Fruit fly (Drosophila melanogaster) whole organism, embryonic: ENCODE data around the gene nonA.

ENCODE experiments used
- Ada2b ChIP-seq: fragments of 200-800 bp; sonication (Bioruptor generic); IDR thresholded peaks from 2 replicates; pipeline ENCODE4 v1.3.6; 2022; ENCODE audit warnings: missing biosample characterization, missing genetic modification characterization
- Bdp1 ChIP-seq: fragments of 200-800 bp; sonication (Bioruptor generic); optimal IDR thresholded peaks from 3 replicates; lab custom pipeline; 2016; ENCODE audit warnings: missing biosample characterization, missing genetic modification characterization
- BtbVII ChIP-seq: fragments of 200-800 bp; sonication (Bioruptor generic); optimal IDR thresholded peaks from 3 replicates; lab custom pipeline; 2017; ENCODE audit warnings: missing biosample characterization, mild to moderate bottlenecking, missing genetic modification characterization
- C15 ChIP-seq: fragments of 200-800 bp; sonication (Bioruptor generic); IDR thresholded peaks from 3 replicates; pipeline ENCODE4 v1.3.6; 2022; ENCODE audit warnings: missing biosample characterization, missing genetic modification characterization
- CG11398 ChIP-seq: fragments of 200-800 bp; sonication (Bioruptor generic); optimal IDR thresholded peaks from 2 replicates; lab custom pipeline; 2016; ENCODE audit warnings: missing biosample characterization, missing genetic modification characterization
- CG11696 ChIP-seq: fragments of 200-800 bp; sonication (Bioruptor generic); IDR thresholded peaks from 2 replicates; pipeline ENCODE4 v1.3.6; 2022; ENCODE audit warnings: missing biosample characterization, missing genetic modification characterization
- CG13296 ChIP-seq: fragments of 200-800 bp; sonication (Bioruptor generic); optimal IDR thresholded peaks from 3 replicates; lab custom pipeline; 2018; ENCODE audit warnings: missing biosample characterization, mild to moderate bottlenecking, missing genetic modification characterization
- CG14860 ChIP-seq: fragments of 200-800 bp; sonication (Bioruptor generic); IDR thresholded peaks from 3 replicates; pipeline ENCODE4 v1.3.6; 2022; ENCODE audit warnings: missing biosample characterization, missing genetic modification characterization; ENCODE audit not compliant: partially characterized antibody
- CG14965 ChIP-seq: fragments of 200-800 bp; sonication (Bioruptor generic); optimal IDR thresholded peaks from 2 replicates; lab custom pipeline; 2016; ENCODE audit warnings: missing biosample characterization, missing genetic modification characterization, borderline replicate concordance
- CG1529 ChIP-seq: fragments of 200-800 bp; sonication (Bioruptor generic); optimal IDR thresholded peaks from 3 replicates; lab custom pipeline; 2018; ENCODE audit warnings: missing biosample characterization, missing genetic modification characterization
- CG17912 ChIP-seq: fragments of 200-800 bp; sonication (Bioruptor generic); optimal IDR thresholded peaks from 2 replicates; lab custom pipeline; 2018; ENCODE audit warnings: missing biosample characterization, mild to moderate bottlenecking, missing genetic modification characterization
- CG18262 ChIP-seq: fragments of 200-800 bp; optimal IDR thresholded peaks from 3 replicates; lab custom pipeline; 2019; ENCODE audit warnings: missing biosample characterization, mild to moderate bottlenecking, missing genetic modification characterization, moderate library complexity
- CG2120 ChIP-seq: fragments of 200-800 bp; sonication (Bioruptor generic); optimal IDR thresholded peaks from 3 replicates; lab custom pipeline; 2016; ENCODE audit warnings: missing biosample characterization, missing genetic modification characterization
- CG34422 ChIP-seq: fragments of 200-800 bp; sonication (Bioruptor generic); IDR thresholded peaks from 3 replicates; pipeline ENCODE4 v1.3.6; 2022; ENCODE audit warnings: missing biosample characterization, missing genetic modification characterization
- CG42726 ChIP-seq: fragments of 200-800 bp; sonication (Bioruptor generic); IDR thresholded peaks from 2 replicates; pipeline ENCODE4 v1.3.6; 2022; ENCODE audit warnings: missing biosample characterization, missing genetic modification characterization; ENCODE audit not compliant: partially characterized antibody
- CG4282 ChIP-seq: fragments of 200-800 bp; sonication (Bioruptor generic); optimal IDR thresholded peaks from 2 replicates; lab custom pipeline; 2016; ENCODE audit warnings: missing biosample characterization, missing genetic modification characterization
- CG6813 ChIP-seq: fragments of 200-800 bp; sonication (Bioruptor generic); optimal IDR thresholded peaks from 2 replicates; lab custom pipeline; 2017; ENCODE audit warnings: missing biosample characterization, missing genetic modification characterization, mild to moderate bottlenecking, moderate library complexity, missing genetic modification reagents
- CG7928 ChIP-seq: fragments of 200-800 bp; sonication (Bioruptor generic); optimal IDR thresholded peaks from 2 replicates; lab custom pipeline; 2017; ENCODE audit warnings: missing biosample characterization, mild to moderate bottlenecking, missing genetic modification characterization
- CG7987 ChIP-seq: fragments of 200-800 bp; sonication (Bioruptor generic); optimal IDR thresholded peaks from 2 replicates; lab custom pipeline; 2018; ENCODE audit warnings: missing biosample characterization, mild to moderate bottlenecking, missing genetic modification characterization, moderate library complexity
- CG8089 ChIP-seq: fragments of 200-800 bp; sonication (Bioruptor generic); optimal IDR thresholded peaks from 3 replicates; lab custom pipeline; 2016; ENCODE audit warnings: missing biosample characterization, missing genetic modification characterization
- CG8478 ChIP-seq: fragments of >200 bp; optimal IDR thresholded peaks from 2 replicates; lab custom pipeline; 2018
- Dref ChIP-seq: fragments of 200-800 bp; sonication (Bioruptor generic); IDR thresholded peaks from 2 replicates; pipeline ENCODE4 v1.3.6; 2022; ENCODE audit warnings: missing biosample characterization, missing genetic modification characterization
- Fer3 ChIP-seq: fragments of 200-800 bp; sonication (Bioruptor generic); optimal IDR thresholded peaks from 2 replicates; lab custom pipeline; 2018; ENCODE audit warnings: missing biosample characterization, mild to moderate bottlenecking, missing genetic modification characterization, moderate library complexity
- GATAe ChIP-seq: fragments of 200-800 bp; sonication (Bioruptor generic); conservative IDR thresholded peaks from 2 replicates; pipeline ENCODE4 v1.3.6; 2022; ENCODE audit warnings: missing biosample characterization, missing genetic modification characterization
- Hsf ChIP-seq: fragments of 200-800 bp; sonication (Bioruptor generic); optimal IDR thresholded peaks from 3 replicates; lab custom pipeline; 2016; ENCODE audit warnings: missing biosample characterization, missing genetic modification characterization
- Mad ChIP-seq: fragments of 200-800 bp; sonication (Bioruptor generic); optimal IDR thresholded peaks from 2 replicates; lab custom pipeline; 2016; ENCODE audit warnings: missing biosample characterization, missing genetic modification characterization
- NfI ChIP-seq: fragments of 200-800 bp; sonication (Bioruptor generic); optimal IDR thresholded peaks from 3 replicates; lab custom pipeline; 2018; ENCODE audit warnings: missing biosample characterization, mild to moderate bottlenecking, missing genetic modification characterization, moderate library complexity
- Optix ChIP-seq: fragments of 200-800 bp; sonication (Bioruptor generic); IDR thresholded peaks from 3 replicates; pipeline ENCODE4 v1.3.6; 2022; ENCODE audit warnings: missing biosample characterization, missing genetic modification characterization
- Spps ChIP-seq: fragments of 200-800 bp; sonication (Bioruptor generic); optimal IDR thresholded peaks from 2 replicates; lab custom pipeline; 2018; ENCODE audit warnings: missing biosample characterization, mild to moderate bottlenecking, missing genetic modification characterization
- bsh ChIP-seq, 2 experiments: fragments of 200-800 bp; sonication (Bioruptor generic); optimal IDR thresholded peaks; 2 replicates each; lab custom pipeline; 2017 to 2018; ENCODE audit warnings: mild to moderate bottlenecking in 2 of 2, missing biosample characterization in 2 of 2, missing genetic modification characterization in 2 of 2, moderate library complexity in 1 of 2
- chif ChIP-seq, 2 experiments: fragments of 200-800 bp; sonication (Bioruptor generic); optimal IDR thresholded peaks; 3 replicates each; lab custom pipeline; 2016; ENCODE audit warnings: missing biosample characterization in 2 of 2, missing genetic modification characterization in 2 of 2
- chn ChIP-seq: fragments of 200-800 bp; sonication (Bioruptor generic); optimal IDR thresholded peaks from 2 replicates; lab custom pipeline; 2016; ENCODE audit warnings: missing biosample characterization, missing genetic modification characterization
- dati ChIP-seq: fragments of 200-800 bp; sonication (Bioruptor generic); IDR thresholded peaks from 2 replicates; pipeline ENCODE4 v1.3.6; 2022; ENCODE audit warnings: missing biosample characterization, missing genetic modification characterization
- esg ChIP-seq: fragments of 200-800 bp; sonication (Bioruptor generic); conservative IDR thresholded peaks from 2 replicates; pipeline ENCODE4 v1.3.6; 2022; ENCODE audit warnings: missing biosample characterization, missing genetic modification characterization
- fd64A ChIP-seq: fragments of 200-800 bp; sonication (Bioruptor generic); optimal IDR thresholded peaks from 3 replicates; lab custom pipeline; 2018; ENCODE audit warnings: missing biosample characterization, mild to moderate bottlenecking, missing genetic modification characterization
- fd96Cb ChIP-seq: fragments of 200-800 bp; sonication (Bioruptor generic); optimal IDR thresholded peaks from 2 replicates; lab custom pipeline; 2018; ENCODE audit warnings: missing biosample characterization, mild to moderate bottlenecking, missing genetic modification characterization, moderate library complexity
- fru ChIP-seq: fragments of >200 bp; optimal IDR thresholded peaks from 2 replicates; lab custom pipeline; 2017
- grau ChIP-seq: fragments of 200-800 bp; optimal IDR thresholded peaks from 3 replicates; lab custom pipeline; 2019; ENCODE audit warnings: missing biosample characterization, mild to moderate bottlenecking, missing genetic modification characterization, moderate library complexity
- ind ChIP-seq: fragments of 200-800 bp; sonication (Bioruptor generic); optimal IDR thresholded peaks from 3 replicates; lab custom pipeline; 2016; ENCODE audit warnings: missing biosample characterization, missing genetic modification characterization
- jigr1 ChIP-seq: fragments of 200-800 bp; sonication (Bioruptor generic); IDR thresholded peaks from 3 replicates; pipeline ENCODE4 v1.3.6; 2022; ENCODE audit warnings: missing biosample characterization, missing genetic modification characterization
- jumu ChIP-seq: fragments of 200-800 bp; sonication (Bioruptor generic); optimal IDR thresholded peaks from 3 replicates; lab custom pipeline; 2016; ENCODE audit warnings: missing biosample characterization, missing genetic modification characterization
- ken ChIP-seq: fragments of 200-800 bp; sonication (Bioruptor generic); IDR thresholded peaks from 3 replicates; pipeline ENCODE4 v1.3.6; 2022; ENCODE audit warnings: missing biosample characterization, missing genetic modification characterization
- lilli ChIP-seq: fragments of 200-800 bp; sonication (Bioruptor generic); optimal IDR thresholded peaks from 3 replicates; lab custom pipeline; 2016; ENCODE audit warnings: missing biosample characterization, missing genetic modification characterization
- mld ChIP-seq: fragments of 200-800 bp; sonication (Bioruptor generic); IDR thresholded peaks from 3 replicates; pipeline ENCODE4 v1.3.6; 2022; ENCODE audit warnings: missing biosample characterization, missing genetic modification characterization; ENCODE audit not compliant: partially characterized antibody
- org-1 ChIP-seq: fragments of 200-800 bp; sonication (Bioruptor generic); optimal IDR thresholded peaks from 2 replicates; lab custom pipeline; 2017; ENCODE audit warnings: missing biosample characterization, missing genetic modification characterization
- pan ChIP-seq, 4 experiments: fragments of >200 bp in 3 of 4; fragments of 200-800 bp in 1 of 4; sonication (Bioruptor generic) in 1 of 4; optimal IDR thresholded peaks in 3 of 4; IDR thresholded peaks in 1 of 4; 2 replicates each; pipeline versions ENCODE4 v1.3.6 to Lab custom; 2017 to 2022; ENCODE audit warnings: missing biosample characterization in 2 of 4, missing genetic modification characterization in 2 of 4, mixed read lengths in 1 of 4
- stc ChIP-seq: fragments of 200-800 bp; sonication (Bioruptor generic); IDR thresholded peaks from 2 replicates; pipeline ENCODE4 v1.3.6; 2022; ENCODE audit warnings: missing biosample characterization, missing genetic modification characterization
- tgo ChIP-seq: fragments of 200-800 bp; sonication (Bioruptor generic); IDR thresholded peaks from 3 replicates; pipeline ENCODE4 v1.3.6; 2022; ENCODE audit warnings: missing biosample characterization, missing genetic modification characterization
- tx ChIP-seq: fragments of 200-800 bp; sonication (Bioruptor generic); optimal IDR thresholded peaks from 2 replicates; lab custom pipeline; 2016; ENCODE audit warnings: missing biosample characterization, missing genetic modification characterization
- wek ChIP-seq: fragments of 200-800 bp; sonication (Bioruptor generic); optimal IDR thresholded peaks from 3 replicates; lab custom pipeline; 2018; ENCODE audit warnings: missing biosample characterization, mild to moderate bottlenecking, missing genetic modification characterization, moderate library complexity
- zf30C ChIP-seq: fragments of 200-800 bp; sonication (Bioruptor generic); optimal IDR thresholded peaks from 3 replicates; lab custom pipeline; 2018; ENCODE audit warnings: missing biosample characterization, mild to moderate bottlenecking, missing genetic modification characterization

The nonA gene

dm6 chrX:16391397-16391796 is 30.0 kb downstream of the nonA start, which contains the start of the genes TH1 and mei-41 (continued):
- TF ChIP-seq tx (GFP tag; lab: Kevin White, UChicago) (peak; percentile 21), CG7928 (no peak), jigr1 (GFP tag; lab: Robert Waterston, UW) (peak; percentile 90), CG14965 (no peak), C15 (GFP tag; lab: Robert Waterston, UW) (peak; percentile 78; the same call in 1 of the 3 replicates), Bdp1 (GFP tag; lab: Kevin White, UChicago) (peak; percentile 48), jumu (GFP tag; lab: Kevin White, UChicago) (peak; percentile 53), pan (optimal IDR thresholded peaks at IDR 0.05; lab: Kevin White, UChicago) (no peak), pan (GFP tag; optimal IDR thresholded peaks at IDR 0.05 in 1 of 2, IDR thresholded peaks at IDR 0.05 in 1 of 2) (peak in 1 of 2 experiments; percentile 96), esg (peak; percentile 95), dati (GFP tag; lab: Robert Waterston, UW) (peak; percentile 90), CG14860 (GFP tag; lab: Robert Waterston, UW) (0 out of 3 replicates have a peak, but pooled peaks have one; percentile 21), org-1 (GFP tag; lab: Kevin White, UChicago) (peak; percentile 60), CG11696 (GFP tag; lab: Robert Waterston, UW) (peak; percentile 84), mld (GFP tag; lab: Robert Waterston, UW) (no peak), wek (GFP tag; lab: Kevin White, UChicago) (no peak), NfI (GFP tag; lab: Kevin White, UChicago) (peak; percentile 85), fru (lab: Kevin White, UChicago) (no peak), CG34422 (GFP tag; lab: Robert Waterston, UW) (peak; percentile 98), CG18262 (tag; lab: Kevin White, UChicago) (no peak), chif (GFP tag; optimal IDR thresholded peaks at IDR 0.05; lab: Kevin White, UChicago) (peak in 1 of 2 experiments; percentile 52), Dref (GFP tag; lab: Robert Waterston, UW) (peak; percentile 70), Ada2b (peak; percentile 93), BtbVII (GFP tag; lab: Kevin White, UChicago) (no peak), CG8478 (lab: Kevin White, UChicago) (no peak), CG8089 (GFP tag; lab: Kevin White, UChicago) (peak; percentile 39), CG17912 (peak; percentile 38), CG4282 (GFP tag; lab: Kevin White, UChicago) (no peak), stc (GFP tag; lab: Robert Waterston, UW) (peak; percentile 89), Hsf (GFP tag; lab: Kevin White, UChicago) (peak; percentile 58), tgo (peak; percentile 95), ind (peak; percentile 85), Optix (GFP tag; lab: Robert Waterston, UW) (peak; percentile 90), lilli (GFP tag; lab: Kevin White, UChicago) (no peak), grau (tag; lab: Kevin White, UChicago) (peak; percentile 90), CG2120 (GFP tag; lab: Kevin White, UChicago) (peak; percentile 80), CG13296 (GFP tag; lab: Kevin White, UChicago) (no peak), Mad (peak; percentile 78), Spps (tag; lab: Kevin White, UChicago) (peak; percentile 75), Fer3 (tag; lab: Kevin White, UChicago) (peak; percentile 88), ken (GFP tag; lab: Robert Waterston, UW) (peak; percentile 96), zf30C (GFP tag; lab: Kevin White, UChicago) (no peak), chn (GFP tag; lab: Kevin White, UChicago) (peak; percentile 59), bsh (GFP tag; optimal IDR thresholded peaks at IDR 0.05; lab: Kevin White, UChicago) (peak in 1 of 2 experiments; percentile 91), CG6813 (GFP tag; lab: Kevin White, UChicago) (peak; percentile 52), CG11398 (GFP tag; lab: Kevin White, UChicago) (no peak), fd96Cb (tag; lab: Kevin White, UChicago) (peak; percentile 93), CG42726 (GFP tag; lab: Robert Waterston, UW) (no peak), CG1529 (GFP tag; lab: Kevin White, UChicago) (no peak), CG7987 (GFP tag; lab: Kevin White, UChicago) (peak; percentile 56), GATAe (GFP tag; lab: Robert Waterston, UW) (peak; percentile 79), fd64A (GFP tag; lab: Kevin White, UChicago) (no peak)
